Fruit fly (Drosophila melanogaster): Measurements from ENCODE around the gene CG13689.

CG13689 gene

DNA sequence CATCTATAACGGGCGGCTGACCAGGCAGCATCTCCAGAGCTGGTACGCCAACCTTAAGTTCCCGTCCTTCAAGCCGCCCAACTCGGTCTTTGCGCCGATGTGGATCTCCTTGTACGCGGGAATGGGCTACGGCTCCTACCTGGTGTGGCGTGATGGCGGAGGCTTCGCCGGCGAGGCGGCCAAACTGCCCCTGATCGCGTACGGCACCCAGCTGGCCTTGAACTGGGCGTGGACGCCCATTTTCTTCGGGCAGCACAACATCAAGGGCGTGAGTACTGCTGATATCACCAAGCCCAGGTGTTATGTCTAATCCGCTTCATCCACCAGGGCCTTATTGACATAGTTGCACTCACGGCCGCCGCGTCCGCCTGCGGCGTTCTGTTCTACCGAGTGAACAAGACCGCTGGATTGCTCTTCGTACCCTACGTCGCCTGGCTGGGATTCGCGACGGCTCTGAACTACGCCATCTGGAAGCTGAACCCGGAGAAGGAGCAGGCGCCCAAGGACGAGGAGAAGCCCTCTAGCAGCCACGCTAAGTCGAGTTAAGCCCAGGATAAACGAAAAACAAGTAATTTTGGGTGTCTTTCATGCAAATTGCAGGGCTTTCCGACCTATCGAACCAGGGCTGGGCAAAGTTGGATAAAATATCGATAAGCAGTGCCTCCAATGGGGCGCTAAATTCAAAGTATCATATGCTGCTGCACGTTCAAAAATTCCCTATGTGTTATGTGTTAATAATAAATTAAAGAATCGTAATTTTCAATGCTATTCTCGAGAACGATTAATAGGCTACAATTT, 42.6 kb upstream of the CG13689 start, which contains the start of gene rempA (continued):
- TF ChIP-seq ind (GFP tag; optimal IDR thresholded peaks at IDR 0.05) (no peak), Aef1 (GFP tag; IDR thresholded peaks at IDR 0.05) (no peak), Nf-YC (tag; optimal IDR thresholded peaks at IDR 0.05) (no peak), cwo (GFP tag; optimal IDR thresholded peaks at IDR 0.05) (no peak), Hmx (GFP tag; optimal IDR thresholded peaks at IDR 0.05) (no peak), CG13123 (GFP tag; optimal IDR thresholded peaks at IDR 0.05) (no peak), CG31441 (GFP tag; IDR thresholded peaks at IDR 0.05) (no peak), sc (optimal IDR thresholded peaks at IDR 0.05) (no peak), sc (GFP tag; optimal IDR thresholded peaks at IDR 0.05) (no peak), CG6813 (GFP tag; optimal IDR thresholded peaks at IDR 0.05) (no peak), CG4820 (GFP tag; optimal IDR thresholded peaks at IDR 0.05) (no peak), Xrp1 (GFP tag; IDR thresholded peaks at IDR 0.05) (no peak), gsb-n (tag; optimal IDR thresholded peaks at IDR 0.05) (no peak), jigr1 (GFP tag; IDR thresholded peaks at IDR 0.05) (no peak), ssp (GFP tag; IDR thresholded peaks at IDR 0.05) (no peak), Neu2 (GFP tag; optimal IDR thresholded peaks at IDR 0.05; ENCODE audit: borderline replicate concordance) (no peak), CG32767 (GFP tag; IDR thresholded peaks at IDR 0.05) (no peak), CG4707 (GFP tag; optimal IDR thresholded peaks at IDR 0.05) (no peak), Dbx (GFP tag; IDR thresholded peaks at IDR 0.05) (no peak), CG12236 (GFP tag; optimal IDR thresholded peaks at IDR 0.05) (no peak), fd3F (GFP tag; optimal IDR thresholded peaks at IDR 0.05) (no peak), Nf-YA (GFP tag; IDR thresholded peaks at IDR 0.05) (no peak), CG9727 (GFP tag; optimal IDR thresholded peaks at IDR 0.05) (no peak), CG43689 (GFP tag; IDR thresholded peaks at IDR 0.05) (no peak), CG14014 (GFP tag; IDR thresholded peaks at IDR 0.05) (no peak), Nf-YB (GFP tag; optimal IDR thresholded peaks at IDR 0.05) (no peak), CG4424 (GFP tag; optimal IDR thresholded peaks at IDR 0.05) (no peak), ato (GFP tag; IDR thresholded peaks at IDR 0.05; ENCODE audit: partially characterized antibody) (peak; percentile 49), B-H2 (GFP tag; optimal IDR thresholded peaks at IDR 0.05) (no peak), CG6765 (GFP tag; optimal IDR thresholded peaks at IDR 0.05) (no peak), Sin3A (optimal IDR thresholded peaks at IDR 0.05) (peak; percentile 30), cg (GFP tag; optimal IDR thresholded peaks at IDR 0.05) (no peak), CG6654 (GFP tag; optimal IDR thresholded peaks at IDR 0.05) (no peak), CG3838 (GFP tag; optimal IDR thresholded peaks at IDR 0.05) (no peak), tin (GFP tag; optimal IDR thresholded peaks at IDR 0.05) (no peak), H15 (GFP tag; IDR thresholded peaks at IDR 0.05) (no peak), CG30403 (GFP tag; optimal IDR thresholded peaks at IDR 0.05) (no peak), CG10209 (GFP tag; optimal IDR thresholded peaks at IDR 0.05) (no peak), gcm (GFP tag; optimal IDR thresholded peaks at IDR 0.05) (no peak), chm (GFP tag; IDR thresholded peaks at IDR 0.05) (no peak), Lpt (GFP tag; optimal IDR thresholded peaks at IDR 0.05) (no peak), ham (GFP tag; IDR thresholded peaks at IDR 0.05) (no peak), CG17568 (GFP tag; optimal IDR thresholded peaks at IDR 0.05) (no peak), ftz-f1 (GFP tag; optimal IDR thresholded peaks at IDR 0.05) (peak; percentile 33), CG8924 (tag; optimal IDR thresholded peaks at IDR 0.05) (no peak), HmgD (GFP tag; optimal IDR thresholded peaks at IDR 0.05) (no peak), shn (GFP tag; optimal IDR thresholded peaks at IDR 0.05) (no peak), vnd (GFP tag; IDR thresholded peaks at IDR 0.05; ENCODE audit: partially characterized antibody) (peak; percentile 37; the same call in 1 of the 3 replicates), CG5180 (GFP tag; optimal IDR thresholded peaks at IDR 0.05) (no peak), HLH4C (GFP tag; IDR thresholded peaks at IDR 0.05; ENCODE audit: partially characterized antibody) (peak; percentile 60; the same call in 2 of the 3 replicates), her (GFP tag; optimal IDR thresholded peaks at IDR 0.05) (no peak)

Measured in whole organism, embryonic.